Worm (Caenorhabditis elegans): Measurements from ENCODE around the gene klp-7.
A peak's percentile ranks its signal among the peaks of the same experiment; 100 is the strongest.

The klp-7 gene

ce11 chrIII:10856830-10857229, 51.1 kb downstream of the klp-7 start (continued):
- no peak for TF ChIP-seq ctbp-1 (GFP tag; IDR thresholded peaks at IDR 0.05)
- TF ChIP-seq hif-1 (tag; optimal IDR thresholded peaks at IDR 0.05) = peak in 1 of 2 experiments; percentile 72
- no peak for TF ChIP-seq pha-4 (GFP tag; IDR thresholded peaks at IDR 0.05)
- TF ChIP-seq pha-4 (tag; optimal IDR thresholded peaks at IDR 0.05) = no peak
- no peak for TF ChIP-seq daf-19 (GFP tag; conservative IDR thresholded peaks at IDR 0.05)
- TF ChIP-seq lsy-2 (tag; optimal IDR thresholded peaks at IDR 0.05) = no peak
- TF ChIP-seq nhr-25 (tag; optimal IDR thresholded peaks at IDR 0.05; ENCODE audit: borderline replicate concordance, insufficient read depth) = no peak
- TF ChIP-seq hmg-1.1 (GFP tag; IDR thresholded peaks at IDR 0.05) = 0 out of 2 replicates have a peak, but pooled peaks have one; percentile 20
- TF ChIP-seq zfp-3 (GFP tag; conservative IDR thresholded peaks at IDR 0.05) = no peak
- no peak for TF ChIP-seq sdz-12 (GFP tag; optimal IDR thresholded peaks at IDR 0.05)
- no peak for TF ChIP-seq nhr-77 (tag; optimal IDR thresholded peaks at IDR 0.05)
- no peak for TF ChIP-seq nhr-10 (tag; optimal IDR thresholded peaks at IDR 0.05)
- no peak for TF ChIP-seq mxl-2 (GFP tag; conservative IDR thresholded peaks at IDR 0.05)
- TF ChIP-seq lir-3 (tag; optimal IDR thresholded peaks at IDR 0.05) = no peak
- TF ChIP-seq skn-1 (tag; optimal IDR thresholded peaks at IDR 0.05) = no peak
- TF ChIP-seq F10B5.3 (tag; optimal IDR thresholded peaks at IDR 0.05) = no peak
- peak; percentile 90 for TF ChIP-seq mes-2 (tag; optimal IDR thresholded peaks at IDR 0.05; ENCODE audit: poor library complexity, severe bottlenecking)
- 0 out of 2 replicates have a peak, but pooled peaks have one; percentile 57 for TF ChIP-seq tag-97 (GFP tag; IDR thresholded peaks at IDR 0.05)
- no peak for TF ChIP-seq arid-1 (GFP tag; conservative IDR thresholded peaks at IDR 0.05)
- no peak for TF ChIP-seq nhr-41 (GFP tag; IDR thresholded peaks at IDR 0.05)
- TF ChIP-seq F49E8.2 (tag; optimal IDR thresholded peaks at IDR 0.05; ENCODE audit: borderline replicate concordance) = no peak
- no peak for TF ChIP-seq aha-1 (tag)
- no peak for TF ChIP-seq F26F4.8 (GFP tag; conservative IDR thresholded peaks at IDR 0.05)
- no peak for TF ChIP-seq lin-1 (GFP tag; IDR thresholded peaks at IDR 0.05)
- no peak for TF ChIP-seq R02D3.7 (tag; optimal IDR thresholded peaks at IDR 0.05)
- no peak for TF ChIP-seq ceh-82 (tag; optimal IDR thresholded peaks at IDR 0.05)
- no peak for TF ChIP-seq nhr-11 (tag; optimal IDR thresholded peaks at IDR 0.05)
- no peak for TF ChIP-seq dmd-8 (GFP tag; IDR thresholded peaks at IDR 0.05)
- no peak for TF ChIP-seq madf-9 (GFP tag; conservative IDR thresholded peaks at IDR 0.05)
- TF ChIP-seq zag-1 (tag; optimal IDR thresholded peaks at IDR 0.05) = no peak
- TF ChIP-seq ama-1 (optimal IDR thresholded peaks at IDR 0.05) = no peak
- no peak for TF ChIP-seq cey-2 (tag; optimal IDR thresholded peaks at IDR 0.05; ENCODE audit: borderline replicate concordance, insufficient read depth)
- TF ChIP-seq Y75B8A.6 (GFP tag; IDR thresholded peaks at IDR 0.05) = no peak
- no peak for TF ChIP-seq lin-13 (GFP tag; optimal IDR thresholded peaks at IDR 0.05)
- TF ChIP-seq T20F7.1 (GFP tag; optimal IDR thresholded peaks at IDR 0.05) = no peak
- TF ChIP-seq lin-39 (tag; optimal IDR thresholded peaks at IDR 0.05) = no peak
- no peak for TF ChIP-seq spr-1 (tag; optimal IDR thresholded peaks at IDR 0.05)
- no peak for TF ChIP-seq hlh-30 (tag; optimal IDR thresholded peaks at IDR 0.05; ENCODE audit: insufficient read depth)
- TF ChIP-seq ZK546.5 (tag; optimal IDR thresholded peaks at IDR 0.05) = no peak
- TF ChIP-seq dpl-1 (GFP tag; optimal IDR thresholded peaks at IDR 0.05) = no peak
- TF ChIP-seq daf-16 (GFP tag; optimal IDR thresholded peaks at IDR 0.05) = no peak
- TF ChIP-seq daf-16 (tag; optimal IDR thresholded peaks at IDR 0.05) = no peak
- 0 out of 2 replicates have a peak, but pooled peaks have one; percentile 52 for TF ChIP-seq nhr-42 (GFP tag; IDR thresholded peaks at IDR 0.05)
- TF ChIP-seq egl-27 (tag; optimal IDR thresholded peaks at IDR 0.05) = no peak
- TF ChIP-seq mdt-29 (GFP tag; IDR thresholded peaks at IDR 0.05) = 0 out of 2 replicates have a peak, but pooled peaks have one; percentile 29
- peak; percentile 78 for TF ChIP-seq ceh-44 (GFP tag; IDR thresholded peaks at IDR 0.05)
- TF ChIP-seq lin-15B (tag; optimal IDR thresholded peaks at IDR 0.05) = no peak
- no peak for TF ChIP-seq snpc-4 (tag; optimal IDR thresholded peaks at IDR 0.05)
- no peak for TF ChIP-seq lin-29 (GFP tag; IDR thresholded peaks at IDR 0.05)
- no peak for TF ChIP-seq jun-1 (tag; optimal IDR thresholded peaks at IDR 0.05)
- TF ChIP-seq daf-12 (tag; optimal IDR thresholded peaks at IDR 0.05) = no peak
- TF ChIP-seq unc-130 (GFP tag; optimal IDR thresholded peaks at IDR 0.05) = peak; percentile 77
